Fruit fly (Drosophila melanogaster): ENCODE data around the gene CG14989.

Gene CG14989

dm6 chr3L:4108072-4108843, 20.9 kb downstream of the CG14989 start, which contains the start of gene Ack (continued):
- TF ChIP-seq CG7556 (GFP tag; optimal IDR thresholded peaks at IDR 0.05), result no peak
- no peak for TF ChIP-seq CG3281 (GFP tag; optimal IDR thresholded peaks at IDR 0.05)
- TF ChIP-seq TFAM (GFP tag; optimal IDR thresholded peaks at IDR 0.05), result no peak
- TF ChIP-seq nau (GFP tag; optimal IDR thresholded peaks at IDR 0.05), result no peak
- no peak for TF ChIP-seq jing (GFP tag; optimal IDR thresholded peaks at IDR 0.05)
- no peak for TF ChIP-seq Stat92E (GFP tag; optimal IDR thresholded peaks at IDR 0.05)
- TF ChIP-seq ssp (GFP tag; IDR thresholded peaks at IDR 0.05), result no peak
- no peak for TF ChIP-seq psq (GFP tag; optimal IDR thresholded peaks at IDR 0.05)
- TF ChIP-seq shn (GFP tag; optimal IDR thresholded peaks at IDR 0.05), result no peak
- TF ChIP-seq da (GFP tag; optimal IDR thresholded peaks at IDR 0.05), result no peak
- TF ChIP-seq dmrt11E (tag; optimal IDR thresholded peaks at IDR 0.05), result no peak
- no peak for TF ChIP-seq grn (GFP tag; optimal IDR thresholded peaks at IDR 0.05)
- TF ChIP-seq yki (optimal IDR thresholded peaks at IDR 0.05), result no peak
- no peak for TF ChIP-seq CG2889 (GFP tag; IDR thresholded peaks at IDR 0.05)
- TF ChIP-seq fd64A (GFP tag; optimal IDR thresholded peaks at IDR 0.05), result no peak
- no peak for TF ChIP-seq CG31441 (GFP tag; IDR thresholded peaks at IDR 0.05)
- TF ChIP-seq ci (GFP tag; IDR thresholded peaks at IDR 0.05), result 0 out of 3 replicates have a peak, but pooled peaks have one; percentile 23
- no peak for TF ChIP-seq onecut (GFP tag; IDR thresholded peaks at IDR 0.05)
- TF ChIP-seq CG2129 (GFP tag; IDR thresholded peaks at IDR 0.05; ENCODE audit: partially characterized antibody), result peak; percentile 79
- TF ChIP-seq CG5245 (GFP tag; optimal IDR thresholded peaks at IDR 0.05), result no peak
- TF ChIP-seq CG12659 (GFP tag; optimal IDR thresholded peaks at IDR 0.05), result peak; percentile 18
- peak; percentile 5 for TF ChIP-seq CG17829 (tag; optimal IDR thresholded peaks at IDR 0.05)
- TF ChIP-seq ap (GFP tag; IDR thresholded peaks at IDR 0.05), result no peak
- TF ChIP-seq Bdp1 (GFP tag; optimal IDR thresholded peaks at IDR 0.05), result no peak
- TF ChIP-seq Dbx (GFP tag; IDR thresholded peaks at IDR 0.05), result no peak
- no peak for TF ChIP-seq hth (optimal IDR thresholded peaks at IDR 0.05)
- no peak for TF ChIP-seq CG11247 (GFP tag; IDR thresholded peaks at IDR 0.05)
- TF ChIP-seq schlank (tag; optimal IDR thresholded peaks at IDR 0.05), result no peak
- no peak for TF ChIP-seq wek (GFP tag; optimal IDR thresholded peaks at IDR 0.05)
- TF ChIP-seq stwl (tag; optimal IDR thresholded peaks at IDR 0.05), result peak; percentile 35
- TF ChIP-seq Elba2 (GFP tag; optimal IDR thresholded peaks at IDR 0.05), result no peak
- no peak for TF ChIP-seq CG12155 (GFP tag; optimal IDR thresholded peaks at IDR 0.05)
- peak; percentile 31 for TF ChIP-seq nom (GFP tag; optimal IDR thresholded peaks at IDR 0.05)
- TF ChIP-seq CG1233 (GFP tag; optimal IDR thresholded peaks at IDR 0.05), result no peak
- no peak for TF ChIP-seq Taf1 (GFP tag; IDR thresholded peaks at IDR 0.05)
- 0 out of 2 replicates have a peak, but pooled peaks have one; percentile 49 for TF ChIP-seq crol (GFP tag; IDR thresholded peaks at IDR 0.05)
- TF ChIP-seq fu2 (GFP tag; optimal IDR thresholded peaks at IDR 0.05), result no peak
- peak; percentile 38 for TF ChIP-seq Deaf1 (tag; optimal IDR thresholded peaks at IDR 0.05)
- TF ChIP-seq Sox100B (GFP tag; optimal IDR thresholded peaks at IDR 0.05), result no peak
- no peak for TF ChIP-seq fd3F (GFP tag; optimal IDR thresholded peaks at IDR 0.05)
- TF ChIP-seq sisA (GFP tag; IDR thresholded peaks at IDR 0.05), result no peak
- TF ChIP-seq HLH4C (GFP tag; IDR thresholded peaks at IDR 0.05; ENCODE audit: partially characterized antibody), result peak; percentile 73
- no peak for TF ChIP-seq tap (tag; optimal IDR thresholded peaks at IDR 0.05)
- TF ChIP-seq Spps (tag; optimal IDR thresholded peaks at IDR 0.05), result no peak
- no peak for TF ChIP-seq CG14441 (GFP tag; IDR thresholded peaks at IDR 0.05)
- TF ChIP-seq CG13296 (GFP tag; optimal IDR thresholded peaks at IDR 0.05), result no peak
- TF ChIP-seq Gsc (GFP tag; IDR thresholded peaks at IDR 0.05), result no peak
- TF ChIP-seq ranshi (GFP tag; IDR thresholded peaks at IDR 0.05), result peak; percentile 28; the same call in 1 of the 2 replicates
- no peak for TF ChIP-seq Nf-YC (tag; optimal IDR thresholded peaks at IDR 0.05)
- TF ChIP-seq Sox102F (GFP tag; optimal IDR thresholded peaks at IDR 0.05), result no peak
- no peak for TF ChIP-seq Blimp-1 (GFP tag; optimal IDR thresholded peaks at IDR 0.05)

Measured in whole organism, embryonic.